Fruit fly (Drosophila melanogaster): ENCODE results near the gene GMF.
A peak's percentile ranks its signal among the peaks of the same experiment; 100 is the strongest.

Gene GMF

dm6 chr2L:16275809-16276178, 27.0 kb downstream of the GMF start (continued):
- TF ChIP-seq CG11504 (tag; optimal IDR thresholded peaks at IDR 0.05) (peak; percentile 64), Xrp1 (GFP tag; IDR thresholded peaks at IDR 0.05) (peak; percentile 38; the same call in 1 of the 2 replicates), Hand (GFP tag; optimal IDR thresholded peaks at IDR 0.05) (peak; percentile 39), CG7839 (tag; optimal IDR thresholded peaks at IDR 0.05) (peak; percentile 63), Poxn (GFP tag; IDR thresholded peaks at IDR 0.05) (no peak), CG4424 (GFP tag; optimal IDR thresholded peaks at IDR 0.05) (no peak), pan (optimal IDR thresholded peaks at IDR 0.05) (no peak), pan (GFP tag; optimal IDR thresholded peaks at IDR 0.05 in 1 of 2, IDR thresholded peaks at IDR 0.05 in 1 of 2) (peak in 1 of 2 experiments; percentile 58), CG9215 (GFP tag; IDR thresholded peaks at IDR 0.05) (0 out of 2 replicates have a peak, but pooled peaks have one; percentile 33), Sox100B (GFP tag; optimal IDR thresholded peaks at IDR 0.05) (peak; percentile 46), Dad (GFP tag; optimal IDR thresholded peaks at IDR 0.05) (peak; percentile 39), gsb-n (tag; optimal IDR thresholded peaks at IDR 0.05) (peak; percentile 2), phol (tag; optimal IDR thresholded peaks at IDR 0.05) (peak; percentile 63), caup (GFP tag; optimal IDR thresholded peaks at IDR 0.05; ENCODE audit: severe bottlenecking) (peak; percentile 61), NfI (GFP tag; optimal IDR thresholded peaks at IDR 0.05) (peak; percentile 42), CG12219 (GFP tag; optimal IDR thresholded peaks at IDR 0.05) (peak; percentile 21), CG17612 (GFP tag; IDR thresholded peaks at IDR 0.05) (no peak), CG4854 (GFP tag; optimal IDR thresholded peaks at IDR 0.05) (peak; percentile 33), CG10147 (GFP tag; optimal IDR thresholded peaks at IDR 0.05) (peak; percentile 50), CG11456 (GFP tag; IDR thresholded peaks at IDR 0.05) (0 out of 3 replicates have a peak, but pooled peaks have one; percentile 18), peb (GFP tag; IDR thresholded peaks at IDR 0.05) (no peak), Drgx (GFP tag; IDR thresholded peaks at IDR 0.05) (peak; percentile 89), Hmr (GFP tag; optimal IDR thresholded peaks at IDR 0.05) (peak; percentile 75), Xbp1 (GFP tag; optimal IDR thresholded peaks at IDR 0.05) (peak; percentile 32), CG2875 (GFP tag; optimal IDR thresholded peaks at IDR 0.05) (peak; percentile 23), Rfx (GFP tag; IDR thresholded peaks at IDR 0.05) (peak; percentile 57; the same call in 1 of the 2 replicates), CG6689 (GFP tag; IDR thresholded peaks at IDR 0.05) (0 out of 2 replicates have a peak, but pooled peaks have one; percentile 32), row (GFP tag; IDR thresholded peaks at IDR 0.05) (peak; percentile 44; the same call in 1 of the 3 replicates), ab (GFP tag; optimal IDR thresholded peaks at IDR 0.05) (no peak), zen2 (GFP tag; IDR thresholded peaks at IDR 0.05; ENCODE audit: partially characterized antibody) (no peak), lilli (GFP tag; optimal IDR thresholded peaks at IDR 0.05) (peak; percentile 45), pho (GFP tag; optimal IDR thresholded peaks at IDR 0.05) (peak; percentile 48), esg (GFP tag; conservative IDR thresholded peaks at IDR 0.05) (no peak), dysf (GFP tag; IDR thresholded peaks at IDR 0.05) (peak; percentile 68), CG10654 (GFP tag; optimal IDR thresholded peaks at IDR 0.05) (no peak), NC2β (GFP tag; optimal IDR thresholded peaks at IDR 0.05) (no peak), B-H1 (GFP tag; IDR thresholded peaks at IDR 0.05) (peak; percentile 29; the same call in 1 of the 3 replicates), D (optimal IDR thresholded peaks at IDR 0.05) (no peak), D (GFP tag; optimal IDR thresholded peaks at IDR 0.05) (peak; percentile 22), CG7556 (GFP tag; optimal IDR thresholded peaks at IDR 0.05) (peak; percentile 74), nau (GFP tag; optimal IDR thresholded peaks at IDR 0.05) (peak; percentile 20), CG14014 (GFP tag; IDR thresholded peaks at IDR 0.05) (peak; percentile 68), da (GFP tag; optimal IDR thresholded peaks at IDR 0.05) (no peak), CG10979 (tag; optimal IDR thresholded peaks at IDR 0.05) (peak; percentile 44), CG6765 (GFP tag; optimal IDR thresholded peaks at IDR 0.05) (peak; percentile 27), CG10209 (GFP tag; optimal IDR thresholded peaks at IDR 0.05) (peak; percentile 60), CG18262 (tag; optimal IDR thresholded peaks at IDR 0.05) (peak; percentile 58), CG4328 (GFP tag; optimal IDR thresholded peaks at IDR 0.05) (no peak), Trl (optimal IDR thresholded peaks at IDR 0.05) (peak in 1 of 2 experiments; percentile 10), Trl (GFP tag; optimal IDR thresholded peaks at IDR 0.05) (no peak), mirr (GFP tag; optimal IDR thresholded peaks at IDR 0.05) (no peak)

Measured in whole organism, embryonic.